Worm (Caenorhabditis elegans) whole organism, L4 larva: ENCODE measurements around the gene cwp-3.

Experiments used
- dmd-6 ChIP-seq: fragments of 200-800 bp; sonication (Bioruptor generic); IDR thresholded peaks from 2 replicates; pipeline ENCODE4 v1.3.6; 2022; ENCODE audit warnings: missing genetic modification reagents, missing genetic modification characterization, missing compliant biosample characterization
- nhr-76 ChIP-seq: fragments of 150-350 bp; optimal IDR thresholded peaks from 2 replicates; lab custom pipeline; 2014; ENCODE audit warnings: missing biosample characterization, missing genetic modification characterization
- zag-1 ChIP-seq: fragments of 150-350 bp; optimal IDR thresholded peaks from 2 replicates; lab custom pipeline; 2014; ENCODE audit warnings: missing biosample characterization, missing genetic modification characterization
- zip-11 ChIP-seq: fragments of 200-800 bp; sonication (Bioruptor generic); IDR thresholded peaks from 2 replicates; pipeline ENCODE4 v1.3.6; 2022; ENCODE audit warnings: missing genetic modification characterization, missing compliant biosample characterization

ce11 chrV:4890781-4891180 lies 48.1 kb downstream of the cwp-3 start:
- TF ChIP-seq dmd-6 (GFP tag; lab: Robert Waterston, UW) (no peak), nhr-76 (tag; lab: Kevin White, UChicago) (no peak), zip-11 (GFP tag; lab: Robert Waterston, UW) (no peak), zag-1 (tag; lab: Kevin White, UChicago) (no peak)
